Worm (Caenorhabditis elegans) whole organism, mixed stage, embryonic: ENCODE data around the gene C34E10.9.

ENCODE experiments used
- blmp-1 ChIP-seq: fragments of 150-350 bp; optimal IDR thresholded peaks from 2 replicates; lab custom pipeline; 2014; ENCODE audit warnings: missing biosample characterization, missing genetic modification characterization
- drap-1 ChIP-seq: fragments of 200-800 bp; sonication (Bioruptor generic); optimal IDR thresholded peaks from 3 replicates; lab custom pipeline; 2018; ENCODE audit warnings: mild to moderate bottlenecking, missing genetic modification characterization, missing compliant biosample characterization
- pha-4 ChIP-seq: fragments of 150-350 bp; optimal IDR thresholded peaks from 2 replicates; lab custom pipeline; 2018; ENCODE audit warnings: missing biosample characterization, missing genetic modification reagents, missing genetic modification characterization
- snpc-4 ChIP-seq: fragments of 150-350 bp; optimal IDR thresholded peaks from 2 replicates; lab custom pipeline; 2014; ENCODE audit warnings: missing biosample characterization, missing genetic modification characterization
- ztf-11 ChIP-seq: fragments of 150-350 bp; optimal IDR thresholded peaks from 2 replicates; lab custom pipeline; 2014; ENCODE audit warnings: missing biosample characterization, missing genetic modification characterization

- no peak for TF ChIP-seq snpc-4 (tag; lab: Kevin White, UChicago)
- TF ChIP-seq pha-4 (tag; lab: Kevin White, UChicago): no peak
- TF ChIP-seq ztf-11 (tag; lab: Kevin White, UChicago): no peak
- no peak for TF ChIP-seq drap-1 (GFP tag; lab: Kevin White, UChicago)
- TF ChIP-seq blmp-1: no peak
These were observed 34.4 kb downstream of the C34E10.9 start for ce11 chrIII:5228839-5229238.
